Fruit fly (Drosophila melanogaster) whole organism, prepupa: ENCODE data around the gene CG42269.

Experiments used
- CG1621 ChIP-seq: fragments of 200-800 bp; sonication (Bioruptor generic); optimal IDR thresholded peaks from 3 replicates; lab custom pipeline; 2018; ENCODE audit warnings: missing biosample characterization, mild to moderate bottlenecking, missing genetic modification characterization
- CG4318 ChIP-seq: fragments of 200-800 bp; sonication (Bioruptor generic); optimal IDR thresholded peaks from 3 replicates; lab custom pipeline; 2017; ENCODE audit warnings: missing biosample characterization, mild to moderate bottlenecking, missing genetic modification characterization
- CG6163 ChIP-seq: fragments of 200-800 bp; sonication (Bioruptor generic); IDR thresholded peaks from 3 replicates; pipeline ENCODE4 v1.3.6; 2022; ENCODE audit warnings: missing biosample characterization, missing genetic modification characterization
- Hr4 ChIP-seq: fragments of 200-800 bp; sonication (Bioruptor generic); optimal IDR thresholded peaks from 3 replicates; lab custom pipeline; 2016; ENCODE audit warnings: missing biosample characterization, missing genetic modification characterization

CG42269 gene

DNA sequence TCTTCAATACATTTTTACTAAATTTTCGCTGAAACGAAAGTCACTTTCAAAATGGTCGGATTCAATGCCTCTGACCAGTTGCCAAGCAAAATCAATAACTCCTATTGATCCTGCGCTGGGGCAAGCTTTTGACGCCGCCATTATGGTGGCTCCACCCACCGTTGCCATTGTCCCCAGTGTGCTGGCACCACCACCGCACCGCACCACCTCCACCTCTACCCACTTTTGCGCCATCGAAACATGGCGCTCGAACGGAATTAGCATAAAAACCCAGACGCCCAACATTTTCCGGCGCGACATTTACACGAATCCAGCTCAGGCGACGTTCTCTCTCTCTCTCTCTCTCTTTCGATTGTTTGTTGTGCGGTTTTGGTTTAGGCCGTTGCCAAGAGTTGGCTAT is 50.8 kb downstream of the CG42269 start:
- TF ChIP-seq Hr4 (no peak), CG4318 (GFP tag; lab: Kevin White, UChicago) (no peak), CG1621 (tag; lab: Kevin White, UChicago) (no peak), CG6163 (no peak)
